Fruit fly (Drosophila melanogaster): ENCODE measurements around the gene CG31221.
A peak's percentile ranks its signal among the peaks of the same experiment; 100 is the strongest.

DNA sequence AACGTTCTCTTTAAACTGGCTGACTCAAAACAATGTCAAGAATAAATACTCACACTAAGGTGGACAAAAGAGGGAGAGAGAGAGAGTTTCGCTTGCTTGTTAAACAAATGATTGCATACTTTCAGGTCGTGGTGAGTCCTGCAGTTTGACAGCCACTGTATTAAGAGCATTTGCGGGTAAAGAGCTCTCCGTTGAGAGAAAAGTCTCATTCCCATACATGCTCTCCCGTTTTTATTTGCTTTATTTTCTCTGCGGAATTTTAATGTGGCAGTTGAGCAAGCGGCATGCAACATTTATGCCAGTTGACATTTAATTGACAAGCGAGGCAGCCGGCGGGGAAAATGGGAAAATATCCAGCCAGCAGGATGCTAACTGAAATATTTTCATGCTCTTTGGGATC, 82.7 kb downstream of the CG31221 start:
- TF ChIP-seq CTCF (optimal IDR thresholded peaks at IDR 0.05) (peak; percentile 49 to 56), CG8478 (optimal IDR thresholded peaks at IDR 0.05) (no peak)
